Fruit fly (Drosophila melanogaster): ENCODE data around the gene beat-IIIa.

The beat-IIIa gene

DNA sequence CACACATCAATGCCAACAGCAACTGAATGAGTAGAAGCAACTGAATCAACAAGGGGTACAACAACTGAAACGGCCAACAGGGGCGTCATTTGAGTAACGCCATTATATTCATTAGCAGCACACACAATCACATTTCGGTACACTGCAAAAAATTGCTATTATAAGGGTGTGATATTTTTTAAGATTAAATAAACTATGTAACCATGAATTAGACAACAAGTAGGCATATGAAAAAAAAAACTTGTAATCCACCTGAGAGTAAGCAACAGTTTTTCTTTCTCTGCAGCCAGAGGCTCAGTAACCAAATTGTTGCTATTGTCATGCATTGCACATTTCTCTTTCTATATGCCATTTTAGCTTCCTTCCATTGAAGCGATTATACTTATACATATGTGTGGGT is 73.0 kb downstream of the beat-IIIa start:
- TF ChIP-seq psq (optimal IDR thresholded peaks at IDR 0.05), result no peak
- no peak for TF ChIP-seq ttk (optimal IDR thresholded peaks at IDR 0.05)
- TF ChIP-seq insv (optimal IDR thresholded peaks at IDR 0.05), result no peak
- TF ChIP-seq h (optimal IDR thresholded peaks at IDR 0.05), result no peak
- no peak for TF ChIP-seq Myc (optimal IDR thresholded peaks at IDR 0.05)
- no peak for TF ChIP-seq Sin3A (optimal IDR thresholded peaks at IDR 0.05)

DNA sequence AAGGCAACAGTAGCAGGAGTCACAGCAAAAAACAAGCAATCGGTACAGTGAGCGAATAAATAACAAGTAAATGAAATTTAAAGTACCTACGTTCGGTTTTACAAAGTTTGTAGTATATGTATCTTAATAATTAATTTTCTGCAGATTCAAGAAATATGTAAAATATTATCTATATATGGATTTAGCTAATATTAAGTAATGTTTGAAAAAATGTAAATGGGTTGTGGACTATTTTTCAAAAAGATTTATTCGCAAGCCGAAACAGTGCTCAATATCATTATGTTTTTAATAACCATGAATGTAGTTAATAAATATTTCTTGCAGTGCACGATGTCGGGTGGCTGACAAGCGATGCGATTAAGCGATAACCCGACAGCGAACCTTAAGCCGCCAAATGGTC is 76.2 kb downstream of the beat-IIIa start:
- no peak for TF ChIP-seq Sin3A (optimal IDR thresholded peaks at IDR 0.05)
- no peak for TF ChIP-seq h (optimal IDR thresholded peaks at IDR 0.05)
- TF ChIP-seq insv (optimal IDR thresholded peaks at IDR 0.05), result no peak
- no peak for TF ChIP-seq psq (optimal IDR thresholded peaks at IDR 0.05)
- no peak for TF ChIP-seq Myc (optimal IDR thresholded peaks at IDR 0.05)
- no peak for TF ChIP-seq ttk (optimal IDR thresholded peaks at IDR 0.05)

DNA sequence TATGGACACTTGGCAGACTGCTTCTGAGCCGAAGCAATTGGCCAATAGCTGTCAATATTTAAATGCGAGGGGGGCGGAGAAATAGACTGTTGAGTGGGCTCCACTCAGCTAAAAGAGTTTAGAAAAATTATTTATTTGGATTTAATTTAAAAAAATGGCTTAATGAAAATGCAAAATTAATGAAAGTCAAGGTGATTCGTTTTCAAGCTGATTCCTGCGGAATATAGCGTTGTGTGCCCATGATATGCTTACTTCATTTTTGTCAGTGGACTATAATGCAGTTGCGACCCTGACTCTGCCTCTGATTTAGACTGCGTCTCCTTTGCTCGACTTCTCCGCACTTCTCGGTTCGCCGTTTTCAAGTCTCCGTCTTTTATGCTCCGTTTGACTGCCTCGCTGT is 86.0 kb downstream of the beat-IIIa start:
- TF ChIP-seq psq (optimal IDR thresholded peaks at IDR 0.05) (no peak), Myc (optimal IDR thresholded peaks at IDR 0.05) (no peak), insv (optimal IDR thresholded peaks at IDR 0.05) (no peak), Sin3A (optimal IDR thresholded peaks at IDR 0.05) (no peak), ttk (optimal IDR thresholded peaks at IDR 0.05) (no peak), h (optimal IDR thresholded peaks at IDR 0.05) (no peak)

DNA sequence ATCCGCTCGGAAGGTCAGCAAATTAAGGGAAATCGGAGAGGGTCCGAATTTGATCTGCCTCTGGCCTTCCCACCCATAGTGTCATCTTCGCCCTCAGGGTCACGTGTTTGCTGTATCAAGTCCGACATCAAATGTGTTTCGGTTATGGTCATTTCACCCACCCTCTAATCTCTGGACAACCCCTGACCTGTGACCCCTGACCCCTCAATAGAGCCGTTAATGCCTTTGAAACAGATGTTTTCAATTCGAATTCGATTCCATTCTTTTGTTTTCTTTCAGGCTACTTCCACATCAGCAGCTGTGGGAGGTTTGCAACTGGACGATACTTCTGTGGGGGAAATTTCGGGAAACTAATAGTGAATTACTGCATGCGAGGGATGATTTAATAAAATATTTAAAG is 90.6 kb downstream of the beat-IIIa start:
- TF ChIP-seq h (optimal IDR thresholded peaks at IDR 0.05), result no peak
- no peak for TF ChIP-seq insv (optimal IDR thresholded peaks at IDR 0.05)
- no peak for TF ChIP-seq Myc (optimal IDR thresholded peaks at IDR 0.05)
- no peak for TF ChIP-seq Sin3A (optimal IDR thresholded peaks at IDR 0.05)
- no peak for TF ChIP-seq psq (optimal IDR thresholded peaks at IDR 0.05)
- no peak for TF ChIP-seq ttk (optimal IDR thresholded peaks at IDR 0.05)

DNA sequence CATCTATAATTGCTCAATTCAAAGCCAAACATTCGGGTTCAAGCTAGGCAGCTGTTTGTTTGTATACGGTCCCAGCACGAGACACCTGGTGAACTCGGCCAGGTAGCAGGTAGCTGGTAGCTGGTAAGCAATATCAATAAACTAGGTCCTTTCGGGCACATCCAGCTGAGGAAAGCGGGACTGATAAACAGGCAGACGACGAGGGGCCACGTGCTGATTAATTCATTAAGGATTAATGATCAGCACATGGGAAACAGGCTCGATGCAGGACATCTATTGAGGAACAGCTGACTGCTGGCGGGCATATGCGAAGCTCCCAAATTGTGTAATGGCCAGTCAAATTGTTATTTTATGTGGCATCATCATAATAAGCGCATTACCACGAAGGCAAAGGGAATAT is 91.4 kb downstream of the beat-IIIa start:
- TF ChIP-seq psq (optimal IDR thresholded peaks at IDR 0.05), result no peak
- no peak for TF ChIP-seq ttk (optimal IDR thresholded peaks at IDR 0.05)
- no peak for TF ChIP-seq Sin3A (optimal IDR thresholded peaks at IDR 0.05)
- TF ChIP-seq h (optimal IDR thresholded peaks at IDR 0.05), result no peak
- no peak for TF ChIP-seq Myc (optimal IDR thresholded peaks at IDR 0.05)
- TF ChIP-seq insv (optimal IDR thresholded peaks at IDR 0.05), result no peak
